Fruit fly (Drosophila melanogaster) whole organism, embryonic: Measurements from ENCODE around the gene Cdk7.

ENCODE experiments used
- B-H1 ChIP-seq: fragments of 200-800 bp; sonication (Bioruptor generic); IDR thresholded peaks from 3 replicates; pipeline ENCODE4 v1.3.6; 2022; ENCODE audit warnings: missing biosample characterization, missing genetic modification characterization
- Blimp-1 ChIP-seq: fragments of 200-800 bp; sonication (Bioruptor generic); optimal IDR thresholded peaks from 3 replicates; lab custom pipeline; 2018; ENCODE audit warnings: missing biosample characterization, missing genetic modification characterization, mild to moderate bottlenecking, moderate library complexity, missing genetic modification reagents
- CG10543 ChIP-seq: fragments of 200-800 bp; sonication (Bioruptor generic); optimal IDR thresholded peaks from 3 replicates; lab custom pipeline; 2017; ENCODE audit warnings: missing biosample characterization, mild to moderate bottlenecking, missing genetic modification characterization, moderate library complexity
- CG11085 ChIP-seq: fragments of 200-800 bp; sonication (Bioruptor generic); IDR thresholded peaks from 2 replicates; pipeline ENCODE4 v1.3.6; 2022; ENCODE audit warnings: missing biosample characterization, missing genetic modification characterization
- CG12155 ChIP-seq: fragments of 200-800 bp; sonication (Bioruptor generic); optimal IDR thresholded peaks from 3 replicates; lab custom pipeline; 2016; ENCODE audit warnings: missing biosample characterization, missing genetic modification characterization
- CG12219 ChIP-seq: fragments of 200-800 bp; sonication (Bioruptor generic); optimal IDR thresholded peaks from 3 replicates; lab custom pipeline; 2018; ENCODE audit warnings: missing biosample characterization, mild to moderate bottlenecking, missing genetic modification characterization
- CG12942 ChIP-seq: fragments of 200-800 bp; sonication (Bioruptor generic); optimal IDR thresholded peaks from 3 replicates; lab custom pipeline; 2016; ENCODE audit warnings: missing biosample characterization, missing genetic modification characterization
- CG13894 ChIP-seq: fragments of 200-800 bp; sonication (Bioruptor generic); optimal IDR thresholded peaks from 3 replicates; lab custom pipeline; 2018; ENCODE audit warnings: missing biosample characterization, mild to moderate bottlenecking, missing genetic modification characterization, moderate library complexity
- CG14667 ChIP-seq: fragments of 200-800 bp; sonication (Bioruptor generic); IDR thresholded peaks from 2 replicates; pipeline ENCODE4 v1.3.6; 2022; ENCODE audit warnings: missing biosample characterization, missing genetic modification characterization
- CG16813 ChIP-seq: fragments of 200-800 bp; sonication (Bioruptor generic); IDR thresholded peaks from 3 replicates; pipeline ENCODE4 v1.3.6; 2022; ENCODE audit warnings: missing biosample characterization, missing genetic modification characterization; ENCODE audit not compliant: partially characterized antibody
- CG1832 ChIP-seq: fragments of 200-800 bp; sonication (Bioruptor generic); optimal IDR thresholded peaks from 2 replicates; lab custom pipeline; 2017; ENCODE audit warnings: missing biosample characterization, mild to moderate bottlenecking, missing genetic modification characterization, inconsistent platforms
- CG18476 ChIP-seq: fragments of 200-800 bp; sonication (Bioruptor generic); optimal IDR thresholded peaks from 2 replicates; lab custom pipeline; 2016; ENCODE audit warnings: missing biosample characterization, mild to moderate bottlenecking, missing genetic modification characterization
- CG2678 ChIP-seq: fragments of 200-800 bp; sonication (Bioruptor generic); optimal IDR thresholded peaks from 3 replicates; lab custom pipeline; 2019; ENCODE audit warnings: missing biosample characterization, mild to moderate bottlenecking, missing genetic modification characterization, moderate library complexity
- CG4854 ChIP-seq: fragments of 200-800 bp; sonication (Bioruptor generic); optimal IDR thresholded peaks from 2 replicates; lab custom pipeline; 2016; ENCODE audit warnings: missing biosample characterization, missing genetic modification characterization, inconsistent platforms
- CG6254 ChIP-seq: fragments of 200-800 bp; sonication (Bioruptor generic); optimal IDR thresholded peaks from 3 replicates; lab custom pipeline; 2017; ENCODE audit warnings: mild to moderate bottlenecking, missing biosample characterization, missing genetic modification reagents, missing genetic modification characterization
- CG6791 ChIP-seq: fragments of 200-800 bp; sonication (Bioruptor generic); IDR thresholded peaks from 3 replicates; pipeline ENCODE4 v1.3.6; 2022; ENCODE audit warnings: missing biosample characterization, missing genetic modification characterization; ENCODE audit not compliant: partially characterized antibody
- CG7556 ChIP-seq: fragments of 200-800 bp; sonication (Bioruptor generic); optimal IDR thresholded peaks from 2 replicates; lab custom pipeline; 2017; ENCODE audit warnings: missing biosample characterization, mild to moderate bottlenecking, missing genetic modification characterization
- CG8359 ChIP-seq: fragments of 200-800 bp; sonication (Bioruptor generic); optimal IDR thresholded peaks from 2 replicates; lab custom pipeline; 2017; ENCODE audit warnings: missing biosample characterization, mild to moderate bottlenecking, missing genetic modification characterization, borderline replicate concordance
- Dll ChIP-seq: fragments of 200-800 bp; sonication (Bioruptor generic); IDR thresholded peaks from 4 replicates; pipeline ENCODE4 v1.3.6; 2022; ENCODE audit warnings: missing biosample characterization, missing genetic modification characterization; ENCODE audit not compliant: partially characterized antibody
- Doc2 ChIP-seq: fragments of 200-800 bp; sonication (Bioruptor generic); IDR thresholded peaks from 2 replicates; pipeline ENCODE4 v1.3.6; 2022; ENCODE audit warnings: missing biosample characterization, missing genetic modification characterization
- ERR ChIP-seq: fragments of 200-800 bp; sonication (Bioruptor generic); optimal IDR thresholded peaks from 2 replicates; lab custom pipeline; 2016; ENCODE audit warnings: missing biosample characterization, missing genetic modification characterization
- Ets65A ChIP-seq: fragments of 200-800 bp; sonication (Bioruptor generic); peaks from one replicate; lab custom pipeline; 2016; ENCODE audit warnings: missing biosample characterization, missing genetic modification characterization
- H15 ChIP-seq: fragments of 200-800 bp; sonication (Bioruptor generic); IDR thresholded peaks from 3 replicates; pipeline ENCODE4 v1.3.6; 2022; ENCODE audit warnings: missing biosample characterization, missing genetic modification characterization
- Hr3 ChIP-seq: fragments of 200-800 bp; sonication (Bioruptor generic); optimal IDR thresholded peaks from 3 replicates; lab custom pipeline; 2016; ENCODE audit warnings: missing biosample characterization, missing genetic modification characterization
- Kr ChIP-seq: fragments of 200-800 bp; sonication (Bioruptor generic); optimal IDR thresholded peaks from 2 replicates; lab custom pipeline; 2017; ENCODE audit warnings: missing biosample characterization, mild to moderate bottlenecking, missing genetic modification characterization
- NC2β ChIP-seq: fragments of 200-800 bp; sonication (Bioruptor generic); optimal IDR thresholded peaks from 2 replicates; lab custom pipeline; 2016; ENCODE audit warnings: missing biosample characterization, missing genetic modification characterization
- Ptx1 ChIP-seq: fragments of 200-800 bp; sonication (Bioruptor generic); IDR thresholded peaks from 2 replicates; pipeline ENCODE4 v1.3.6; 2022; ENCODE audit warnings: missing biosample characterization, missing genetic modification characterization
- Sox102F ChIP-seq: fragments of 200-800 bp; sonication (Bioruptor generic); optimal IDR thresholded peaks from 2 replicates; lab custom pipeline; 2018; ENCODE audit warnings: missing biosample characterization, mild to moderate bottlenecking, missing genetic modification characterization, moderate library complexity
- Ssrp ChIP-seq: fragments of 200-800 bp; sonication (Bioruptor generic); optimal IDR thresholded peaks from 2 replicates; lab custom pipeline; 2018; ENCODE audit warnings: missing biosample characterization, mild to moderate bottlenecking, missing genetic modification characterization, moderate library complexity
- Xrp1 ChIP-seq: fragments of 200-800 bp; sonication (Bioruptor generic); IDR thresholded peaks from 2 replicates; pipeline ENCODE4 v1.3.6; 2022; ENCODE audit warnings: missing biosample characterization, missing genetic modification characterization
- amos ChIP-seq: fragments of 200-800 bp; sonication (Bioruptor generic); IDR thresholded peaks from 2 replicates; pipeline ENCODE4 v1.3.6; 2022; ENCODE audit warnings: missing biosample characterization, missing genetic modification characterization; ENCODE audit not compliant: partially characterized antibody
- ara ChIP-seq: fragments of 200-800 bp; sonication (Bioruptor generic); IDR thresholded peaks from 2 replicates; pipeline ENCODE4 v1.3.6; 2022; ENCODE audit warnings: missing biosample characterization, missing genetic modification characterization
- az2 ChIP-seq: fragments of 200-800 bp; sonication (Bioruptor generic); optimal IDR thresholded peaks from 3 replicates; lab custom pipeline; 2016; ENCODE audit warnings: missing biosample characterization, missing genetic modification characterization
- bcd ChIP-seq: fragments of 200-800 bp; sonication (Bioruptor generic); optimal IDR thresholded peaks from 2 replicates; lab custom pipeline; 2017; ENCODE audit warnings: missing biosample characterization, mild to moderate bottlenecking, missing genetic modification characterization
- cad ChIP-seq: fragments of >200 bp; optimal IDR thresholded peaks from 2 replicates; lab custom pipeline; 2017; ENCODE audit warnings: missing biosample characterization, missing genetic modification characterization
- chn ChIP-seq: fragments of 200-800 bp; sonication (Bioruptor generic); optimal IDR thresholded peaks from 2 replicates; lab custom pipeline; 2016; ENCODE audit warnings: missing biosample characterization, missing genetic modification characterization
- dimm ChIP-seq: fragments of 200-800 bp; sonication (Bioruptor generic); IDR thresholded peaks from 2 replicates; pipeline ENCODE4 v1.3.6; 2022; ENCODE audit warnings: missing biosample characterization, missing genetic modification characterization
- dmrt11E ChIP-seq: fragments of 200-800 bp; sonication (Bioruptor generic); optimal IDR thresholded peaks from 3 replicates; lab custom pipeline; 2018; ENCODE audit warnings: missing biosample characterization, mild to moderate bottlenecking, missing genetic modification characterization, moderate library complexity
- eve ChIP-seq, 2 experiments: fragments of >200 bp; optimal IDR thresholded peaks; 2 replicates each; lab custom pipeline; 2017; ENCODE audit warnings: missing biosample characterization in 2 of 2, missing genetic modification characterization in 2 of 2
- eyg ChIP-seq: fragments of 200-800 bp; sonication (Bioruptor generic); optimal IDR thresholded peaks from 3 replicates; lab custom pipeline; 2016; ENCODE audit warnings: missing biosample characterization, missing genetic modification characterization
- grau ChIP-seq: fragments of 200-800 bp; optimal IDR thresholded peaks from 3 replicates; lab custom pipeline; 2019; ENCODE audit warnings: missing biosample characterization, mild to moderate bottlenecking, missing genetic modification characterization, moderate library complexity
- ind ChIP-seq: fragments of 200-800 bp; sonication (Bioruptor generic); optimal IDR thresholded peaks from 3 replicates; lab custom pipeline; 2016; ENCODE audit warnings: missing biosample characterization, missing genetic modification characterization
- jigr1 ChIP-seq: fragments of 200-800 bp; sonication (Bioruptor generic); IDR thresholded peaks from 3 replicates; pipeline ENCODE4 v1.3.6; 2022; ENCODE audit warnings: missing biosample characterization, missing genetic modification characterization
- kay ChIP-seq: fragments of 200-800 bp; sonication (Bioruptor generic); optimal IDR thresholded peaks from 2 replicates; lab custom pipeline; 2016; ENCODE audit warnings: missing biosample characterization, missing genetic modification characterization
- repo ChIP-seq: fragments of 200-800 bp; sonication (Bioruptor generic); optimal IDR thresholded peaks from 2 replicates; lab custom pipeline; 2016; ENCODE audit warnings: missing biosample characterization, missing genetic modification characterization
- seq ChIP-seq: fragments of 200-800 bp; sonication (Bioruptor generic); IDR thresholded peaks from 2 replicates; pipeline ENCODE4 v1.3.6; 2022; ENCODE audit warnings: missing biosample characterization, missing genetic modification characterization
- sim ChIP-seq: fragments of 200-800 bp; sonication (Bioruptor generic); IDR thresholded peaks from 2 replicates; pipeline ENCODE4 v1.3.6; 2022; ENCODE audit warnings: missing biosample characterization, missing genetic modification characterization
- tap ChIP-seq: fragments of 200-800 bp; optimal IDR thresholded peaks from 3 replicates; lab custom pipeline; 2019; ENCODE audit warnings: missing biosample characterization, mild to moderate bottlenecking, missing genetic modification characterization, moderate library complexity
- tna ChIP-seq: fragments of 200-800 bp; sonication (Bioruptor generic); IDR thresholded peaks from 2 replicates; pipeline ENCODE4 v1.3.6; 2022; ENCODE audit warnings: missing biosample characterization, missing genetic modification characterization; ENCODE audit not compliant: partially characterized antibody
- unpg ChIP-seq: fragments of 200-800 bp; sonication (Bioruptor generic); optimal IDR thresholded peaks from 3 replicates; lab custom pipeline; 2018; ENCODE audit warnings: missing biosample characterization, mild to moderate bottlenecking, missing genetic modification characterization, moderate library complexity
- vnd ChIP-seq: fragments of 200-800 bp; sonication (Bioruptor generic); IDR thresholded peaks from 3 replicates; pipeline ENCODE4 v1.3.6; 2022; ENCODE audit warnings: missing biosample characterization, missing genetic modification characterization; ENCODE audit not compliant: partially characterized antibody

Gene Cdk7

DNA sequence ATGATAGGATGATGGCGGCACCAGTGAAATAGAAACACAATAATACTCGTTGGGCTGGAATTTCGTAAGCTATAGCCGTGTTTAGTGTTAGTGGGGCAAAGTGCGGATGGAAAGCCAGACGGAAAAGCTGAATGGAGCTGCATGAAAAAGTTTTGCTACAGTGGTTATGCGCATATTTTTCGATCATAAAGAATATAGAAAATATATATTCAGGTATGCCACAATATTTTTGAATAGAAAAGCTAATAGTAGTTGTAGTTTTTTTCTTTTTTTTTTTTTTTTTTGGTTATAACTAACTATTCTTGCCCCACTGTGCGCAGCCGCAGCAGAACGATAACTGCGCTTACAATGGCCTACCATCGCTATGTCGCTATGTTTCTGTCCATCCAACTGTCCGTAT is 22.3 kb downstream of the Cdk7 start (continued):
- peak; percentile 16 for TF ChIP-seq unpg (GFP tag; lab: Kevin White, UChicago)
- no peak for TF ChIP-seq CG4854 (GFP tag; lab: Kevin White, UChicago)
- TF ChIP-seq sim: no peak
- no peak for TF ChIP-seq az2 (GFP tag; lab: Kevin White, UChicago)
- TF ChIP-seq CG11085 (GFP tag; lab: Robert Waterston, UW): no peak
- no peak for TF ChIP-seq kay
- no peak for TF ChIP-seq Dll (GFP tag; lab: Robert Waterston, UW)
- TF ChIP-seq Ets65A: peak; percentile 15
- peak; percentile 15 for TF ChIP-seq grau (tag; lab: Kevin White, UChicago)
- TF ChIP-seq vnd (GFP tag; lab: Robert Waterston, UW): no peak
- no peak for TF ChIP-seq chn (GFP tag; lab: Kevin White, UChicago)
- no peak for TF ChIP-seq Ssrp
- 0 out of 2 replicates have a peak, but pooled peaks have one; percentile 17 for TF ChIP-seq Ptx1 (GFP tag; lab: Robert Waterston, UW)
- no peak for TF ChIP-seq B-H1 (GFP tag; lab: Robert Waterston, UW)
- no peak for TF ChIP-seq CG2678 (tag; lab: Kevin White, UChicago)
- TF ChIP-seq CG7556 (GFP tag; lab: Kevin White, UChicago): no peak
- no peak for TF ChIP-seq CG1832
- TF ChIP-seq seq (GFP tag; lab: Robert Waterston, UW): no peak
- TF ChIP-seq Xrp1 (GFP tag; lab: Robert Waterston, UW): 0 out of 2 replicates have a peak, but pooled peaks have one; percentile 12
- TF ChIP-seq tap (tag; lab: Kevin White, UChicago): no peak
- peak; percentile 3 for TF ChIP-seq Sox102F (GFP tag; lab: Kevin White, UChicago)
- no peak for TF ChIP-seq ERR (GFP tag; lab: Kevin White, UChicago)
- no peak for TF ChIP-seq bcd (GFP tag; lab: Kevin White, UChicago)
- TF ChIP-seq ind: peak; percentile 22
- TF ChIP-seq NC2β (GFP tag; lab: Kevin White, UChicago): no peak
- no peak for TF ChIP-seq CG18476
- TF ChIP-seq Hr3 (GFP tag; lab: Kevin White, UChicago): no peak
- no peak for TF ChIP-seq amos (GFP tag; lab: Robert Waterston, UW)
- no peak for TF ChIP-seq CG8359 (GFP tag; lab: Kevin White, UChicago)
- no peak for TF ChIP-seq CG6791 (GFP tag; lab: Robert Waterston, UW)
- TF ChIP-seq CG12155 (GFP tag; lab: Kevin White, UChicago): no peak
- no peak for TF ChIP-seq CG10543
- TF ChIP-seq Blimp-1 (GFP tag; lab: Kevin White, UChicago): peak; percentile 4
- no peak for TF ChIP-seq tna (GFP tag; lab: Robert Waterston, UW)
- TF ChIP-seq eyg (GFP tag; lab: Kevin White, UChicago): no peak
- TF ChIP-seq Kr (GFP tag; lab: Kevin White, UChicago): no peak
- no peak for TF ChIP-seq Doc2 (GFP tag; lab: Robert Waterston, UW)
- no peak for TF ChIP-seq ara
- no peak for TF ChIP-seq CG12219 (GFP tag; lab: Kevin White, UChicago)
- TF ChIP-seq CG13894 (tag; lab: Kevin White, UChicago): no peak
- no peak for TF ChIP-seq CG16813 (GFP tag; lab: Robert Waterston, UW)
- TF ChIP-seq H15 (GFP tag; lab: Robert Waterston, UW): no peak
- no peak for TF ChIP-seq jigr1 (GFP tag; lab: Robert Waterston, UW)
- TF ChIP-seq repo (GFP tag; lab: Kevin White, UChicago): no peak
- no peak for TF ChIP-seq CG12942 (GFP tag; lab: Kevin White, UChicago)
- TF ChIP-seq CG6254 (GFP tag; lab: Kevin White, UChicago): no peak
- TF ChIP-seq dimm: no peak
- TF ChIP-seq dmrt11E: no peak
- TF ChIP-seq eve (GFP tag; optimal IDR thresholded peaks at IDR 0.05; lab: Kevin White, UChicago): no peak
- TF ChIP-seq cad: no peak
- no peak for TF ChIP-seq CG14667 (GFP tag; lab: Robert Waterston, UW)
